Fruit fly (Drosophila melanogaster): ENCODE results near the gene CG8745.

CG8745 gene

dm6 chr3L:13911649-13912260 lies 45.0 kb upstream of the CG8745 start (continued):
- TF ChIP-seq CG6683 (GFP tag; optimal IDR thresholded peaks at IDR 0.05) (no peak), CG12236 (GFP tag; optimal IDR thresholded peaks at IDR 0.05) (no peak), Doc2 (GFP tag; IDR thresholded peaks at IDR 0.05) (no peak), Dbx (GFP tag; IDR thresholded peaks at IDR 0.05) (no peak), Meics (GFP tag; optimal IDR thresholded peaks at IDR 0.05) (peak; percentile 70), jigr1 (GFP tag; IDR thresholded peaks at IDR 0.05) (0 out of 3 replicates have a peak, but pooled peaks have one; percentile 34), Doc3 (GFP tag; IDR thresholded peaks at IDR 0.05; ENCODE audit: partially characterized antibody) (no peak), bab2 (GFP tag; optimal IDR thresholded peaks at IDR 0.05) (no peak), gt (GFP tag; IDR thresholded peaks at IDR 0.05) (no peak), Myb (GFP tag; optimal IDR thresholded peaks at IDR 0.05) (no peak), jumu (GFP tag; optimal IDR thresholded peaks at IDR 0.05) (no peak), Xrp1 (GFP tag; IDR thresholded peaks at IDR 0.05) (peak; percentile 68), btn (GFP tag; optimal IDR thresholded peaks at IDR 0.05) (no peak), br (optimal IDR thresholded peaks at IDR 0.05) (no peak), CG16813 (GFP tag; IDR thresholded peaks at IDR 0.05; ENCODE audit: partially characterized antibody) (no peak), Dp (GFP tag; optimal IDR thresholded peaks at IDR 0.05) (no peak), Nf-YC (tag; optimal IDR thresholded peaks at IDR 0.05) (peak; percentile 53), Nf-YA (GFP tag; IDR thresholded peaks at IDR 0.05) (no peak), CG2116 (GFP tag; optimal IDR thresholded peaks at IDR 0.05) (peak; percentile 18), Hr3 (GFP tag; optimal IDR thresholded peaks at IDR 0.05) (peak; percentile 75), eve (GFP tag; optimal IDR thresholded peaks at IDR 0.05) (no peak), az2 (GFP tag; optimal IDR thresholded peaks at IDR 0.05) (peak; percentile 72), CG30403 (GFP tag; optimal IDR thresholded peaks at IDR 0.05) (peak; percentile 54), CG10274 (GFP tag; optimal IDR thresholded peaks at IDR 0.05) (no peak), Lpt (GFP tag; optimal IDR thresholded peaks at IDR 0.05) (no peak), ttk (GFP tag; IDR thresholded peaks at IDR 0.05) (no peak), CG1602 (GFP tag; optimal IDR thresholded peaks at IDR 0.05) (peak; percentile 50), Scr (GFP tag; IDR thresholded peaks at IDR 0.05; ENCODE audit: partially characterized antibody) (no peak), row (GFP tag; IDR thresholded peaks at IDR 0.05) (peak; percentile 69), CG18262 (tag; optimal IDR thresholded peaks at IDR 0.05) (peak; percentile 85), ato (GFP tag; IDR thresholded peaks at IDR 0.05; ENCODE audit: partially characterized antibody) (no peak), CG12769 (tag; optimal IDR thresholded peaks at IDR 0.05) (no peak), CG17912 (GFP tag; optimal IDR thresholded peaks at IDR 0.05) (no peak), ash1 (GFP tag; optimal IDR thresholded peaks at IDR 0.05) (no peak), Bteb2 (GFP tag; optimal IDR thresholded peaks at IDR 0.05) (no peak), CG7987 (GFP tag; optimal IDR thresholded peaks at IDR 0.05) (no peak), lbe (GFP tag; optimal IDR thresholded peaks at IDR 0.05) (no peak), CG1792 (GFP tag; optimal IDR thresholded peaks at IDR 0.05) (no peak), tio (GFP tag; optimal IDR thresholded peaks at IDR 0.05) (peak; percentile 60), Rx (GFP tag; IDR thresholded peaks at IDR 0.05) (peak; percentile 50), CG15601 (tag; optimal IDR thresholded peaks at IDR 0.05) (peak; percentile 47), CG34422 (GFP tag; IDR thresholded peaks at IDR 0.05) (peak; percentile 61; the same call in 1 of the 3 replicates), psq (GFP tag; optimal IDR thresholded peaks at IDR 0.05) (no peak), Mes4 (GFP tag; optimal IDR thresholded peaks at IDR 0.05) (no peak), ken (GFP tag; IDR thresholded peaks at IDR 0.05) (no peak), zen (tag; optimal IDR thresholded peaks at IDR 0.05) (peak; percentile 13), Dref (GFP tag; IDR thresholded peaks at IDR 0.05) (no peak), CG14860 (GFP tag; IDR thresholded peaks at IDR 0.05; ENCODE audit: partially characterized antibody) (no peak), CG17385 (GFP tag; optimal IDR thresholded peaks at IDR 0.05) (peak; percentile 43), kah (GFP tag; optimal IDR thresholded peaks at IDR 0.05) (no peak), ewg (GFP tag; optimal IDR thresholded peaks at IDR 0.05) (peak; percentile 49)

Measured in whole organism, embryonic.